Fruit fly (Drosophila melanogaster) whole organism, embryonic: ENCODE measurements around the gene CG9498.

Source experiments
- Blimp-1 ChIP-seq: fragments of 200-800 bp; sonication (Bioruptor generic); optimal IDR thresholded peaks from 3 replicates; lab custom pipeline; 2018; ENCODE audit warnings: missing biosample characterization, missing genetic modification characterization, mild to moderate bottlenecking, moderate library complexity, missing genetic modification reagents
- CG1024 ChIP-seq: fragments of 200-800 bp; sonication (Bioruptor generic); IDR thresholded peaks from 2 replicates; pipeline ENCODE4 v1.3.6; 2022; ENCODE audit warnings: missing biosample characterization, missing genetic modification characterization
- CG12236 ChIP-seq: fragments of 200-800 bp; sonication (Bioruptor generic); optimal IDR thresholded peaks from 2 replicates; lab custom pipeline; 2016; ENCODE audit warnings: missing biosample characterization, missing genetic modification characterization
- CG12299 ChIP-seq: fragments of 200-800 bp; sonication (Bioruptor generic); optimal IDR thresholded peaks from 2 replicates; lab custom pipeline; 2018; ENCODE audit warnings: missing biosample characterization, mild to moderate bottlenecking, missing genetic modification characterization
- CG12744 ChIP-seq: fragments of 200-800 bp; sonication (Bioruptor generic); optimal IDR thresholded peaks from 2 replicates; lab custom pipeline; 2016; ENCODE audit warnings: missing biosample characterization, missing genetic modification characterization
- CG15269 ChIP-seq: fragments of 200-800 bp; sonication (Bioruptor generic); optimal IDR thresholded peaks from 2 replicates; lab custom pipeline; 2018; ENCODE audit warnings: missing biosample characterization, mild to moderate bottlenecking, missing genetic modification characterization, moderate library complexity
- CG15601 ChIP-seq: fragments of 200-800 bp; sonication (Bioruptor generic); optimal IDR thresholded peaks from 3 replicates; lab custom pipeline; 2019; ENCODE audit warnings: missing biosample characterization, mild to moderate bottlenecking, missing genetic modification characterization, moderate library complexity
- CG1602 ChIP-seq: fragments of 200-800 bp; sonication (Bioruptor generic); optimal IDR thresholded peaks from 3 replicates; lab custom pipeline; 2016; ENCODE audit warnings: missing biosample characterization, missing genetic modification characterization
- CG1603 ChIP-seq: fragments of 200-800 bp; sonication (Bioruptor generic); optimal IDR thresholded peaks from 2 replicates; lab custom pipeline; 2019; ENCODE audit warnings: missing biosample characterization, mild to moderate bottlenecking, missing genetic modification characterization, moderate library complexity
- CG31365 ChIP-seq: fragments of 200-800 bp; sonication (Bioruptor generic); optimal IDR thresholded peaks from 2 replicates; lab custom pipeline; 2018; ENCODE audit warnings: missing biosample characterization, mild to moderate bottlenecking, missing genetic modification characterization
- CG32532 ChIP-seq: fragments of 200-800 bp; sonication (Bioruptor generic); IDR thresholded peaks from 2 replicates; pipeline ENCODE4 v1.3.6; 2022; ENCODE audit warnings: missing biosample characterization, missing genetic modification characterization
- CG34422 ChIP-seq: fragments of 200-800 bp; sonication (Bioruptor generic); IDR thresholded peaks from 3 replicates; pipeline ENCODE4 v1.3.6; 2022; ENCODE audit warnings: missing biosample characterization, missing genetic modification characterization
- CG3726 ChIP-seq: fragments of 200-800 bp; sonication (Bioruptor generic); IDR thresholded peaks from 3 replicates; pipeline ENCODE4, ENCODE4 v1.3.6; 2022; ENCODE audit warnings: missing biosample characterization, missing genetic modification characterization
- CG3995 ChIP-seq: fragments of 200-800 bp; sonication (Bioruptor generic); optimal IDR thresholded peaks from 3 replicates; lab custom pipeline; 2016; ENCODE audit warnings: missing biosample characterization, missing genetic modification characterization
- CG4424 ChIP-seq: fragments of 200-800 bp; sonication (Bioruptor generic); optimal IDR thresholded peaks from 3 replicates; lab custom pipeline; 2016; ENCODE audit warnings: missing biosample characterization, missing genetic modification characterization
- CG6813 ChIP-seq: fragments of 200-800 bp; sonication (Bioruptor generic); optimal IDR thresholded peaks from 2 replicates; lab custom pipeline; 2017; ENCODE audit warnings: missing biosample characterization, missing genetic modification characterization, mild to moderate bottlenecking, moderate library complexity, missing genetic modification reagents
- CG7271 ChIP-seq: fragments of 200-800 bp; sonication (Bioruptor generic); optimal IDR thresholded peaks from 2 replicates; lab custom pipeline; 2018; ENCODE audit warnings: missing biosample characterization, mild to moderate bottlenecking, missing genetic modification characterization, moderate library complexity
- CG8290 ChIP-seq, 3 experiments: fragments of 200-800 bp; sonication (Bioruptor generic); optimal IDR thresholded peaks; 2 replicates each; lab custom pipeline; 2016 to 2019; ENCODE audit warnings: missing biosample characterization in 3 of 3, missing genetic modification characterization in 3 of 3, mild to moderate bottlenecking in 2 of 3, moderate library complexity in 1 of 3
- CG8478 ChIP-seq: fragments of >200 bp; optimal IDR thresholded peaks from 2 replicates; lab custom pipeline; 2018
- CG9437 ChIP-seq: fragments of 200-800 bp; sonication (Bioruptor generic); optimal IDR thresholded peaks from 2 replicates; lab custom pipeline; 2018; ENCODE audit warnings: missing biosample characterization, mild to moderate bottlenecking, missing genetic modification characterization
- CHES-1-like ChIP-seq: fragments of 200-800 bp; sonication (Bioruptor generic); optimal IDR thresholded peaks from 2 replicates; lab custom pipeline; 2016; ENCODE audit warnings: missing biosample characterization, missing genetic modification characterization
- Dad ChIP-seq: fragments of 200-800 bp; sonication (Bioruptor generic); optimal IDR thresholded peaks from 3 replicates; lab custom pipeline; 2016; ENCODE audit warnings: missing biosample characterization, missing genetic modification characterization
- HLHmδ ChIP-seq: fragments of 200-800 bp; sonication (Bioruptor generic); optimal IDR thresholded peaks from 2 replicates; lab custom pipeline; 2018; ENCODE audit warnings: missing biosample characterization, mild to moderate bottlenecking, missing genetic modification characterization, moderate library complexity
- Hmr ChIP-seq: fragments of 200-800 bp; sonication (Bioruptor generic); optimal IDR thresholded peaks from 3 replicates; lab custom pipeline; 2017; ENCODE audit warnings: mild to moderate bottlenecking, missing biosample characterization, missing genetic modification reagents, missing genetic modification characterization
- Hr78 ChIP-seq, 2 experiments: fragments of 200-800 bp in 1 of 2; fragments of >200 bp in 1 of 2; sonication (Bioruptor generic) in 1 of 2; optimal IDR thresholded peaks; 2 replicates each; lab custom pipeline; 2017 to 2019; ENCODE audit warnings: missing biosample characterization in 2 of 2, missing genetic modification characterization in 2 of 2, mild to moderate bottlenecking in 1 of 2, moderate library complexity in 1 of 2
- Meics ChIP-seq: fragments of 200-800 bp; sonication (Bioruptor generic); optimal IDR thresholded peaks from 2 replicates; lab custom pipeline; 2017; ENCODE audit warnings: missing biosample characterization, mild to moderate bottlenecking, missing genetic modification characterization
- Mes4 ChIP-seq: fragments of 200-800 bp; sonication (Bioruptor generic); optimal IDR thresholded peaks from 2 replicates; lab custom pipeline; 2016; ENCODE audit warnings: missing biosample characterization, missing genetic modification characterization
- Nf-YA ChIP-seq: fragments of 200-800 bp; sonication (Bioruptor generic); IDR thresholded peaks from 2 replicates; pipeline ENCODE4 v1.3.6; 2022; ENCODE audit warnings: missing biosample characterization, missing genetic modification characterization
- NfI ChIP-seq: fragments of 200-800 bp; sonication (Bioruptor generic); optimal IDR thresholded peaks from 3 replicates; lab custom pipeline; 2018; ENCODE audit warnings: missing biosample characterization, mild to moderate bottlenecking, missing genetic modification characterization, moderate library complexity
- Scr ChIP-seq: fragments of 200-800 bp; sonication (Bioruptor generic); IDR thresholded peaks from 2 replicates; pipeline ENCODE4 v1.3.6; 2022; ENCODE audit warnings: missing biosample characterization, missing genetic modification characterization; ENCODE audit not compliant: partially characterized antibody
- Sin3A ChIP-seq: fragments of >200 bp; optimal IDR thresholded peaks from 2 replicates; lab custom pipeline; 2018
- ap ChIP-seq: fragments of 200-800 bp; sonication (Bioruptor generic); IDR thresholded peaks from 2 replicates; pipeline ENCODE4 v1.3.6; 2022; ENCODE audit warnings: missing biosample characterization, missing genetic modification characterization
- br ChIP-seq: fragments of >200 bp; optimal IDR thresholded peaks from 2 replicates; lab custom pipeline; 2017
- exex ChIP-seq: fragments of 200-800 bp; sonication (Bioruptor generic); optimal IDR thresholded peaks from 4 replicates; lab custom pipeline; 2018; ENCODE audit warnings: missing biosample characterization, mild to moderate bottlenecking, missing genetic modification characterization, moderate library complexity
- fd3F ChIP-seq: fragments of 200-800 bp; sonication (Bioruptor generic); optimal IDR thresholded peaks from 2 replicates; lab custom pipeline; 2018; ENCODE audit warnings: missing biosample characterization, mild to moderate bottlenecking, missing genetic modification characterization, moderate library complexity
- fd96Cb ChIP-seq: fragments of 200-800 bp; sonication (Bioruptor generic); optimal IDR thresholded peaks from 2 replicates; lab custom pipeline; 2018; ENCODE audit warnings: missing biosample characterization, mild to moderate bottlenecking, missing genetic modification characterization, moderate library complexity
- gcm2 ChIP-seq: fragments of 200-800 bp; sonication (Bioruptor generic); optimal IDR thresholded peaks from 2 replicates; lab custom pipeline; 2016; ENCODE audit warnings: missing biosample characterization, missing genetic modification characterization
- ham ChIP-seq: fragments of 200-800 bp; sonication (Bioruptor generic); IDR thresholded peaks from 2 replicates; pipeline ENCODE4 v1.3.6; 2022; ENCODE audit warnings: missing biosample characterization, missing genetic modification characterization
- lab ChIP-seq: fragments of 200-800 bp; sonication (Bioruptor generic); optimal IDR thresholded peaks from 3 replicates; lab custom pipeline; 2017; ENCODE audit warnings: missing biosample characterization, missing genetic modification characterization, mild to moderate bottlenecking, moderate library complexity, missing genetic modification reagents
- lmd ChIP-seq: fragments of 200-800 bp; sonication (Bioruptor generic); IDR thresholded peaks from 2 replicates; pipeline ENCODE4 v1.3.6; 2022; ENCODE audit warnings: missing biosample characterization, missing genetic modification characterization
- maf-S ChIP-seq: fragments of 200-800 bp; sonication (Bioruptor generic); optimal IDR thresholded peaks from 2 replicates; lab custom pipeline; 2016; ENCODE audit warnings: missing biosample characterization, missing genetic modification characterization
- org-1 ChIP-seq: fragments of 200-800 bp; sonication (Bioruptor generic); optimal IDR thresholded peaks from 2 replicates; lab custom pipeline; 2017; ENCODE audit warnings: missing biosample characterization, missing genetic modification characterization
- otp ChIP-seq: fragments of 200-800 bp; sonication (Bioruptor generic); IDR thresholded peaks from 3 replicates; pipeline ENCODE4, ENCODE4 v1.3.6; 2022; ENCODE audit warnings: missing biosample characterization, missing genetic modification characterization
- pb ChIP-seq: fragments of 200-800 bp; sonication (Bioruptor generic); optimal IDR thresholded peaks from 3 replicates; lab custom pipeline; 2016; ENCODE audit warnings: missing biosample characterization, missing genetic modification characterization
- pfk ChIP-seq: fragments of 200-800 bp; sonication (Bioruptor generic); optimal IDR thresholded peaks from 2 replicates; lab custom pipeline; 2018; ENCODE audit warnings: missing biosample characterization, mild to moderate bottlenecking, missing genetic modification characterization, moderate library complexity
- so ChIP-seq: fragments of 200-800 bp; sonication (Bioruptor generic); IDR thresholded peaks from 3 replicates; pipeline ENCODE4 v1.3.6; 2022; ENCODE audit warnings: missing biosample characterization, missing genetic modification characterization
- tna ChIP-seq: fragments of 200-800 bp; sonication (Bioruptor generic); IDR thresholded peaks from 2 replicates; pipeline ENCODE4 v1.3.6; 2022; ENCODE audit warnings: missing biosample characterization, missing genetic modification characterization; ENCODE audit not compliant: partially characterized antibody
- vfl ChIP-seq: fragments of 200-800 bp; sonication (Bioruptor generic); optimal IDR thresholded peaks from 2 replicates; lab custom pipeline; 2016; ENCODE audit warnings: missing biosample characterization, missing genetic modification characterization
- z ChIP-seq: fragments of 200-800 bp; sonication (Bioruptor generic); IDR thresholded peaks from 3 replicates; pipeline ENCODE4 v1.3.6; 2022; ENCODE audit warnings: missing biosample characterization, missing genetic modification characterization

The CG9498 gene

DNA sequence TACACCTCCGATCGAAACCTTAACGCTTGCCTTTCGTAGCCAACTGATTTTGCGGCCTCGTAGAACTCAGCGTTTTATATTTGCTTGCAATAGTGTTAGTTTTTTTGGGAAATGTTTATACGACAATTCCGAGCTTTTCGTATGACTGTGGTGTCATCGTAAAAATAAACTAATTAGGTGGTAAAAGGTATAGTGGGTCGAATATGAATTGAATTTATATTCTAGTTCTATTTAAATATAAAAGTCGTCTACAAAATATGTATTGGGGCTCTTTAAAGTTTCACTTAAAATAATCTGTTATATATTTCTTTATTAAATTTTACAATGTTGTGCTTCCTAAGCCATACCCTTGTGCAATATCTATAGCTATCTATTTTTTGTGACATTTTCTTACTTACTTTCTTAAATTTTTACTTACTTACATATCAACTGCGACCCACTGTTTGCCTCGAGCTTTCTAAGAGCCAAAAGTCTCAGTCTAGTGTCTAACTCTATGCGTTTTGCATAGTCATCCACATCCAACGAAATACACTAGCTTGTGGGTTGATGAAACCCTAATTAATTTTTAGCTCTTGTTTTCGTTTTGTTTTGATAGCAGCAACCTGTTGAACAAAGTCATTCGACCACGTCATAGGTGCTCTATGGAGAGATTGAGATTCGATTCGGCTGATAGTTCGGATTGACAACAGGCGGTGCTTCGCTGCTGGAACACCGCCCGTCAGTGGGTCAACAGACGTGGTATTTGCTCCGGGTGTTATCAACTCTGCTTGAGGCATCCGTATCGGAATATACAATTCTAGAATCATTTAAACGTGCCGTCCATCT is at the start of gene CG9498:
Gene CG9498 (minus strand): TSS at position 51 of the 825 bp plus-strand sequence.
- no peak for TF ChIP-seq tna (GFP tag; lab: Robert Waterston, UW)
- peak; percentile 86 for TF ChIP-seq CG6813 (GFP tag; lab: Kevin White, UChicago)
- peak; percentile 72 for TF ChIP-seq CG9437 (GFP tag; lab: Kevin White, UChicago)
- TF ChIP-seq CG1024 (GFP tag; lab: Robert Waterston, UW), result no peak
- no peak for TF ChIP-seq pfk (GFP tag; lab: Kevin White, UChicago)
- TF ChIP-seq ap (GFP tag; lab: Robert Waterston, UW), result peak; percentile 30; the same call in 1 of the 2 replicates
- no peak for TF ChIP-seq CG7271
- TF ChIP-seq Scr, result no peak
- peak; percentile 72 for TF ChIP-seq lmd (GFP tag; lab: Robert Waterston, UW)
- no peak for TF ChIP-seq br (lab: Kevin White, UChicago)
- peak; percentile 83 for TF ChIP-seq fd96Cb (tag; lab: Kevin White, UChicago)
- TF ChIP-seq CG32532, result peak; percentile 95
- TF ChIP-seq Mes4, result no peak
- 0 out of 3 replicates have a peak, but pooled peaks have one; percentile 49 for TF ChIP-seq CG3726
- TF ChIP-seq otp, result no peak
- no peak for TF ChIP-seq Nf-YA (GFP tag; lab: Robert Waterston, UW)
- peak; percentile 88 for TF ChIP-seq CG15269
- peak; percentile 73 for TF ChIP-seq NfI
- TF ChIP-seq CG1602 (GFP tag; lab: Kevin White, UChicago), result peak; percentile 56
- peak; percentile 79 for TF ChIP-seq so (GFP tag; lab: Robert Waterston, UW)
- TF ChIP-seq Hr78 (GFP tag; optimal IDR thresholded peaks at IDR 0.05; lab: Kevin White, UChicago), result no peak
- no peak for TF ChIP-seq CG8478
- TF ChIP-seq CG4424 (GFP tag; lab: Kevin White, UChicago), result peak; percentile 74
- TF ChIP-seq gcm2 (GFP tag; lab: Kevin White, UChicago), result no peak
- no peak for TF ChIP-seq CG31365 (tag; lab: Kevin White, UChicago)
- TF ChIP-seq CG12299, result peak; percentile 79
- no peak for TF ChIP-seq HLHmδ (GFP tag; lab: Kevin White, UChicago)
- peak; percentile 21 for TF ChIP-seq CG8290 (GFP tag; optimal IDR thresholded peaks at IDR 0.05; lab: Kevin White, UChicago)
- peak in 1 of 2 experiments; percentile 9 for TF ChIP-seq CG8290 (tag; optimal IDR thresholded peaks at IDR 0.05; lab: Kevin White, UChicago)
- TF ChIP-seq Sin3A, result no peak
- peak; percentile 50 for TF ChIP-seq CG3995 (GFP tag; lab: Kevin White, UChicago)
- peak; percentile 35 for TF ChIP-seq CG15601 (tag; lab: Kevin White, UChicago)
- peak; percentile 14 for TF ChIP-seq vfl (GFP tag; lab: Kevin White, UChicago)
- no peak for TF ChIP-seq z
- TF ChIP-seq fd3F, result peak; percentile 76
- peak; percentile 96 for TF ChIP-seq lab (GFP tag; lab: Kevin White, UChicago)
- TF ChIP-seq Meics (GFP tag; lab: Kevin White, UChicago), result peak; percentile 96
- TF ChIP-seq CG12236, result no peak
- no peak for TF ChIP-seq CG1603 (tag; lab: Kevin White, UChicago)
- TF ChIP-seq org-1 (GFP tag; lab: Kevin White, UChicago), result peak; percentile 81
- 0 out of 2 replicates have a peak, but pooled peaks have one; percentile 64 for TF ChIP-seq ham (GFP tag; lab: Robert Waterston, UW)
- peak; percentile 97 for TF ChIP-seq Hmr
- peak; percentile 95 for TF ChIP-seq exex (tag; lab: Kevin White, UChicago)
- no peak for TF ChIP-seq maf-S (GFP tag; lab: Kevin White, UChicago)
- peak; percentile 69; the same call in 2 of the 3 replicates for TF ChIP-seq CG34422 (GFP tag; lab: Robert Waterston, UW)
- no peak for TF ChIP-seq CHES-1-like (GFP tag; lab: Kevin White, UChicago)
- TF ChIP-seq Dad (GFP tag; lab: Kevin White, UChicago), result no peak
- no peak for TF ChIP-seq CG12744 (GFP tag; lab: Kevin White, UChicago)
- no peak for TF ChIP-seq pb (GFP tag; lab: Kevin White, UChicago)
- TF ChIP-seq Blimp-1, result peak; percentile 69
